Worm (Caenorhabditis elegans) whole organism, L3 larva: Measurements from ENCODE around the gene C17H12.10.

Experiments
- pqm-1 ChIP-seq: fragments of 150-350 bp; optimal IDR thresholded peaks from 2 replicates; lab custom pipeline; 2017; ENCODE audit warnings: missing biosample characterization, missing genetic modification characterization, inconsistent platforms
- unc-39 ChIP-seq: sonication (generic microtip); optimal IDR thresholded peaks from 4 replicates; lab custom pipeline; 2017; ENCODE audit warnings: missing biosample characterization, missing genetic modification characterization

DNA sequence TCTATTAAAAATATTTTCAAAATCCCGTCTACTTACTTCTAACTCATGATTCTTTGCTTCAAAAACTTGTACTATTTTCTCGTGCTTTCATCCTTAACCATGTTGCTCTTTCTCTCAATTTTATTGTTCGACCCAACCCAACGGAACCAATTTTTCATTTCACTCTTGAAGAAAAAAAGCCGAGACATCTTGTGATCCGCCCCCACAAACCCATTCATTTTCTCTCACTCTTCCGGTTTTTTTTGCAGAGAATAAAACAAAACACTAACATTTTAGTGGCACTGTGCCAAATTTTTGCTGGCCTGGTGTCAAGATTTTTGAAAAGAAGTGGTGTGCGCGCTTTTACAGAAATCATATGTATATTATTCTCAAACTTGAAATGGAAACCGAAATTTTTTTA, 30.2 kb downstream of the C17H12.10 start:
- no peak for TF ChIP-seq unc-39 (tag; lab: Kevin White, UChicago)
- no peak for TF ChIP-seq pqm-1 (tag; lab: Kevin White, UChicago)
